Worm (Caenorhabditis elegans) whole organism, L4 larva: ENCODE measurements around the gene K02A6.4.

ENCODE experiments used
- F49E8.2 ChIP-seq: sonication (generic microtip); optimal IDR thresholded peaks from 2 replicates; lab custom pipeline; 2016; ENCODE audit warnings: missing compliant biosample characterization, mild to moderate bottlenecking, missing genetic modification characterization, borderline replicate concordance
- mdt-29 ChIP-seq: fragments of 200-800 bp; sonication (Bioruptor generic); IDR thresholded peaks from 2 replicates; pipeline ENCODE4 v1.3.6; 2022; ENCODE audit warnings: missing genetic modification reagents, missing genetic modification characterization, missing compliant biosample characterization

DNA sequence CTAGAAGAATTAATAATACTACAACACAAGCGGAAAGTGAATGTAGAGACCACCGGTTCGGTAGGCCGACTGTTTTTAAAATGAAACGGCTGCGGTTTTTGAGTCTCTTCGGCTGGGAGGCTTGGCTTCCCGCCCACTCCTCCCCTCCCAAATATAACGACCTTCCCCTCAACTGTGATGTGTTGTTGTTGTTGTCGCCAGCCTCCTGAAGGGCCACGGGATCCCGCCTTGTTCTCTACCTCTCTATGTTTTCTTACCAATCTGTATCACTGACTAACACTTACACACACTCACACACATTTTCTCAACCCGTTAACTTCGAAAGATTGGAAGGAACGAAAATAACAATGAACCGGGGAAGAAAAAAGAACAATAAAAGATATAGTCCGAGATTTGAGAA is 15.0 kb upstream of the K02A6.4 start:
- TF ChIP-seq mdt-29, result no peak
- no peak for TF ChIP-seq F49E8.2 (tag; lab: Kevin White, UChicago)
